Worm (Caenorhabditis elegans): ENCODE measurements around the gene rpa-1.
A peak's percentile ranks its signal among the peaks of the same experiment; 100 is the strongest.

rpa-1 gene

DNA sequence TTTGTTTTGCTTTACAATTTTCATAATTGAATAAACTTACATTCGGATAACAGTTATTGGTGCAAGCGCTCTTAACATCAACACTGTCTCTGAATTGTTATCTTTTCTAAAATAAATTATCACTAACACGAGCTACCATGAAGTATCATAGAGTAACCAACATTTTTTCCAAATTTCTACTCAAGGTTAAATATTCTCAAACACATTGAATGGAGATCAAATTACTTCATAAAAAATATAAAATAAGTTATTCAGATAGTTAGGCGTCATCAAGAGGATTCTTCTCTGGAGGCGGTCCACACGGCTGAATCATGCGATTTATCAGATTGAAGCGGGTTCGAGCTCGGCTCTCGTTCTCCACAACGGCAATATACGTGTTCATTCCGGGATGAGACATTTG lies 34.0 kb downstream of the rpa-1 start, which contains the start of gene B0495.5:
B0495.5 (minus strand) TSS at position 101 of the 400 bp plus-strand sequence.
- TF ChIP-seq pha-4 (tag; optimal IDR thresholded peaks at IDR 0.05) (no peak), unc-42 (tag; optimal IDR thresholded peaks at IDR 0.05) (no peak), madf-2 (tag; optimal IDR thresholded peaks at IDR 0.05) (no peak), pax-1 (tag; optimal IDR thresholded peaks at IDR 0.05) (no peak), ceh-6 (GFP tag; optimal IDR thresholded peaks at IDR 0.05) (no peak), unc-86 (tag; optimal IDR thresholded peaks at IDR 0.05) (no peak), unc-3 (GFP tag; conservative IDR thresholded peaks at IDR 0.05) (no peak), unc-3 (tag; optimal IDR thresholded peaks at IDR 0.05) (no peak)

DNA sequence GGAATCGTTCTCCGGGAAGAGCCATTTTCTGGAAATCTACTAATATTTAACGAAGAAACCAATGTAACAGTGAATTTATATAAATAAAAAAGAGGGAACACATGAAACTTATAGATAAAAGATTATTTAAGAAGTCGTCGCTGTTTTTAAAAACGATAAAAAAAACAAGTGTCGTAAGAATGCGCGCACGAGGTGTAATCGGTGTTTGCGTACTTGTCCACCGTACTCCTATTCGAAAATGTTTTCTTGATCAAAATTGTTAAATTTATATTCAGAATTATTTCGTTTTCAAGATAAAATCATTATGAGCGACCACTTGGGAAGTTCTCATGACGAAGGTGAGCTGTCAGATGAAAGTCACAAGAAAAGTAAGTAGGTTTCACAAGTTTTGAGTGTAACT lies 34.6 kb downstream of the rpa-1 start, which contains the start of the genes moa-2 and cdk-11.1:
moa-2 (minus strand) TSS at position 25 of the 400 bp plus-strand sequence.
cdk-11.1 (plus strand) TSS at position 227 of the 400 bp plus-strand sequence.
- no peak for TF ChIP-seq unc-42 (tag; optimal IDR thresholded peaks at IDR 0.05)
- no peak for TF ChIP-seq hlh-6 (tag; optimal IDR thresholded peaks at IDR 0.05)

DNA sequence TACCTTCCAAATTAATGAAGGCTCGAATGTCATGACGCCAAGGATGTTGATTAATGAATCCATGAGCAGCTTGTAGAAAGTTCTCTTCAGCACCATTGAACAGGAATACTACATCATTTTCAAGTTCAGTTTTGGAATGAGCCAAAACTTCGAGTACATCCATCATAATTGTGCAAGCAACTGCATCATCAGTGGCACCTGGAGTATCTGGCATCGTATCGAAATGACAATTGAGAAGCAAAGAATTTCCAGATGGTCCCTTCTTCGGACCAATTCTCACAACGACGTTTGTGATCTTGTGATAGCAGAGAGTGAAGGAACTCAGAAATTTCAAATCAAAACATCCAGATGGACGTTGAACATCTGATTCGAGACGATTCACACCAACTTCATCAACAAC lies 40.0 kb downstream of the rpa-1 start:
- TF ChIP-seq ceh-2 (tag; optimal IDR thresholded peaks at IDR 0.05), result no peak
- no peak for TF ChIP-seq unc-86 (tag; optimal IDR thresholded peaks at IDR 0.05)
- no peak for TF ChIP-seq nfya-1 (tag; optimal IDR thresholded peaks at IDR 0.05)
- TF ChIP-seq pag-3 (tag; optimal IDR thresholded peaks at IDR 0.05; ENCODE audit: borderline replicate concordance), result no peak
- TF ChIP-seq sox-4 (tag; optimal IDR thresholded peaks at IDR 0.05), result no peak
- no peak for TF ChIP-seq ceh-14 (tag; optimal IDR thresholded peaks at IDR 0.05)
- TF ChIP-seq hlh-6 (tag; optimal IDR thresholded peaks at IDR 0.05), result no peak

DNA sequence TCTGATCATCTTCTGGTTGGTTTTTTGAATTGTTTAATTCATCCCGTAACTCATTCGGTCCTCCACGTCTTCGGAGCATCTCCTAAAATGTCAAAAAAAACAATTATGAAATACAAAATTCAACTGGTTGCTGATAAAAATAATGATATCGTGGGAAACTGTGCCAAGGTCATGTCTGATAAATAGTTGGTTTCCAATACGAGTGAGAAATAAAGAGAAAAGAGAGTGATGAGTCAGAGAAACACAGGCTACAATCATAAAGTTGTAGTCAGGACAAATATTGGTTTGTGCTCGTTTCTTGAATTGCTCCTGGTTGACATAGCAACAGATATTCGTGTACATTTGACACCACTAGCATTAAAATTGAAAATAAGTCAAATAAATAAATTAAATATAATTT lies 40.8 kb downstream of the rpa-1 start, which contains the start of gene B0495.7:
B0495.7 (minus strand) TSS at position 82 of the 400 bp plus-strand sequence.
- TF ChIP-seq elt-2 (tag; optimal IDR thresholded peaks at IDR 0.05) (peak; percentile 77), K09A11.1 (tag; optimal IDR thresholded peaks at IDR 0.05; ENCODE audit: insufficient read depth) (no peak)

DNA sequence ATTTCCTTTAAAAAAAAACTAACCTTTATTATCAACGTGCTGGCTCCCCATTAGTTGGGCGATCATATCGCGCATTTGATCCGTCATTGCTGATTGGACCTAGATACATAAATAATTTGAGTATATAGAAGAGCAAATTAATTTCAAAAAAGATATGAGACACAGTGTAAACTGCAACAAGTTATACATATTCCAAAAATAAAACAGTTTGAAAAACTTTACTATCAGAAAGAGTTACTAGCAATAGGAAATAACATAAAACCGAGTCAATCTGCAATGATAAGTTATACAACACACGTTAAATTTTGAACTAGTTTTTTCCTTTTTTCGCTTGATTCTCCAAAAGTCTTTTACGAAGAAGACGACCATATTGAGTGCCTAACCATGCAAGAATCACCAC lies 43.0 kb downstream of the rpa-1 start, which contains the start of gene luc-7L:
luc-7L (minus strand) TSS at position 101 of the 400 bp plus-strand sequence.
- TF ChIP-seq ceh-45 (GFP tag; IDR thresholded peaks at IDR 0.05), result no peak
- no peak for TF ChIP-seq lin-11 (tag; optimal IDR thresholded peaks at IDR 0.05)
- no peak for TF ChIP-seq zip-5 (tag; optimal IDR thresholded peaks at IDR 0.05)
- no peak for TF ChIP-seq mec-3 (tag; optimal IDR thresholded peaks at IDR 0.05; ENCODE audit: borderline replicate concordance)
- no peak for TF ChIP-seq elt-4 (tag; optimal IDR thresholded peaks at IDR 0.05)
- TF ChIP-seq ceh-6 (GFP tag; optimal IDR thresholded peaks at IDR 0.05), result no peak
- no peak for TF ChIP-seq hlh-30 (tag; optimal IDR thresholded peaks at IDR 0.05; ENCODE audit: insufficient read depth)
- TF ChIP-seq ceh-18 (tag; optimal IDR thresholded peaks at IDR 0.05), result no peak
- no peak for TF ChIP-seq ceh-48 (tag; optimal IDR thresholded peaks at IDR 0.05)
- no peak for TF ChIP-seq gmeb-2 (tag; optimal IDR thresholded peaks at IDR 0.05)
- no peak for TF ChIP-seq tbx-7 (tag; optimal IDR thresholded peaks at IDR 0.05)
- no peak for TF ChIP-seq ahr-1 (tag; optimal IDR thresholded peaks at IDR 0.05)
- TF ChIP-seq rnt-1 (tag; optimal IDR thresholded peaks at IDR 0.05), result no peak
- no peak for TF ChIP-seq odd-2 (tag; optimal IDR thresholded peaks at IDR 0.05)
- no peak for TF ChIP-seq sox-4 (tag; optimal IDR thresholded peaks at IDR 0.05)
- no peak for TF ChIP-seq pat-9 (tag; optimal IDR thresholded peaks at IDR 0.05)
- TF ChIP-seq ztf-16 (tag; optimal IDR thresholded peaks at IDR 0.05), result no peak
- TF ChIP-seq elt-2 (tag; optimal IDR thresholded peaks at IDR 0.05), result no peak

DNA sequence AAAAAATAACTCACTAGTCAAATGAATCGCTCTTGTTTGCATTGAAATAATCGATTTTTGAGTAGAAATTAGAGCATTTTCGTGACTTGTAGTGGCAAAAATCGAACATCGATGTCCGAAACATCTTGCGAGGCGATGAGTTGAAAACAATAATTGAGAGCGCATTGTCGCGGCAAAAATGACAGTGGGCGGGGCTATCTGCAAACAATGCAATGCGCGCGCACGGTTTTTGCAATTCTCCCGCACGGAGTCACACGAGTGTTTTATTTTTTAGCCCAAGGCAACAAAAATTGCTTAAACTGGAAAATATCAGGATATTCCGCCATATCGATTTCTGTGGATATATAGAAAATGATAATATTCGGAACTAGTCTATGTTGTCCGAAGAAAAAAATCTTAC lies 44.2 kb downstream of the rpa-1 start, which contains the start of gene B0495.9:
B0495.9 (minus strand) TSS at position 171 of the 400 bp plus-strand sequence.
- peak; percentile 61 for TF ChIP-seq elt-4 (tag; optimal IDR thresholded peaks at IDR 0.05)
- peak; percentile 96 for TF ChIP-seq ref-2 (tag; optimal IDR thresholded peaks at IDR 0.05)
- peak; percentile 81 for TF ChIP-seq K02D7.2 (tag; optimal IDR thresholded peaks at IDR 0.05)
- TF ChIP-seq npax-4 (tag; optimal IDR thresholded peaks at IDR 0.05), result peak; percentile 84
- TF ChIP-seq F13H6.1 (tag; optimal IDR thresholded peaks at IDR 0.05), result peak; percentile 89
- TF ChIP-seq ceh-6 (GFP tag; optimal IDR thresholded peaks at IDR 0.05), result peak; percentile 86
- peak; percentile 85 for TF ChIP-seq odd-2 (tag; optimal IDR thresholded peaks at IDR 0.05)
- TF ChIP-seq madf-2 (tag; optimal IDR thresholded peaks at IDR 0.05), result peak; percentile 83
- peak; percentile 75 for TF ChIP-seq lin-11 (tag; optimal IDR thresholded peaks at IDR 0.05)
- TF ChIP-seq elt-2 (tag; optimal IDR thresholded peaks at IDR 0.05), result peak; percentile 96
- peak; percentile 84 for TF ChIP-seq nhr-232 (tag; optimal IDR thresholded peaks at IDR 0.05)
- peak; percentile 84 for TF ChIP-seq eyg-1 (tag; optimal IDR thresholded peaks at IDR 0.05)
- TF ChIP-seq sox-2 (GFP tag; IDR thresholded peaks at IDR 0.05), result peak; percentile 80
- peak; percentile 61 for TF ChIP-seq lim-6 (tag; optimal IDR thresholded peaks at IDR 0.05)
- TF ChIP-seq nfya-1 (tag; optimal IDR thresholded peaks at IDR 0.05), result peak; percentile 86
- TF ChIP-seq C08G9.2 (tag; optimal IDR thresholded peaks at IDR 0.05), result peak; percentile 87
- peak; percentile 31 for TF ChIP-seq pqm-1 (tag; optimal IDR thresholded peaks at IDR 0.05)
- TF ChIP-seq ama-1 (optimal IDR thresholded peaks at IDR 0.05), result no peak
- no peak for TF ChIP-seq ceh-30 (tag; optimal IDR thresholded peaks at IDR 0.05)

All from whole organism, late embryonic.